Worm (Caenorhabditis elegans): ENCODE data around the gene smim-14.
A peak's percentile ranks its signal among the peaks of the same experiment; 100 is the strongest.

The smim-14 gene

DNA sequence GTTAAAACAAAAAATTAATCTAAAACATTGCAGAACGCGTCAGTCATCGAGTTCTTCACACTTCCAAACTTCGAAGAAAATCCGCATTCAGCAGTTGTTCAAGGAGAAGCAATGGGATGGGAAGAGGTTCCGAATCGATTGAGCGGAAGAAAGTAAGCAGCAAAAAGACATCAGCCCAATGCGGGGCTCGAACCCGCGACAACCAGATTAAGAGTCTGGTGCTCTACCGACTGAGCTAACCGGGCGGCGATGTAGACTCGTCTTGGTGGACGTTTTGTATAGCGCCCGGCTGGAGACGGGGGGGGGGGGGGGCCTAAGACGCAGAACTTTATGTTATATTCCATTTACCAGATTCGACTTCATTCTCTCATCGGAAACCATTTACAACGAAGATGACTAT lies 42.8 kb downstream of the smim-14 start:
- TF ChIP-seq dpl-1 (GFP tag; optimal IDR thresholded peaks at IDR 0.05) (no peak), nhr-237 (tag; optimal IDR thresholded peaks at IDR 0.05) (no peak), nhr-47 (tag; optimal IDR thresholded peaks at IDR 0.05) (no peak), sup-37 (GFP tag; optimal IDR thresholded peaks at IDR 0.05) (no peak), lin-13 (GFP tag; optimal IDR thresholded peaks at IDR 0.05) (no peak), lin-35 (GFP tag; optimal IDR thresholded peaks at IDR 0.05) (no peak), ces-1 (GFP tag; optimal IDR thresholded peaks at IDR 0.05) (no peak), efl-3 (GFP tag; optimal IDR thresholded peaks at IDR 0.05) (no peak), tlp-1 (tag; optimal IDR thresholded peaks at IDR 0.05) (no peak), dsc-1 (tag; optimal IDR thresholded peaks at IDR 0.05) (no peak)

DNA sequence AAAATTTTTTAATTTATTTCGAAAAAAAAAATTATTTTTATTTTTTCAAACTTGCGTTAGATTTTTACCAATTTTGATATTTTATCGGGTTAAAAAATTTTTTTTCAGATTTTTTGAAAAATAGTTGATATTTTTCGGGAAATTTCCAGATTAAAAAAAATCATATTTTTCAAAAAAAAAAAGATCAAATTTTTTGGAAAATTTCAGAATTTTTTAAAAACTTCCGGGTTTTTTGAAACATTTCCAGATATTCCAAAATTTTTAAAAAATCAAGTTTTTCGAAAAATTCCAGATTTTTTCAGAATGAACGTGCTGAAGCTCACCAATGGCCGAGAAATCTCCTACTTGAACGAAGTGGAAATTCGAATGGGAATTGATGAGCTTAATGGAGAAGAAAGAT lies 44.1 kb downstream of the smim-14 start, which contains the start of gene metl-18:
Gene metl-18 (plus strand): TSS at position 301 of the 400 bp plus-strand sequence.
- TF ChIP-seq efl-1 (optimal IDR thresholded peaks at IDR 0.05): no peak
- peak in 1 of 2 experiments; percentile 34 for TF ChIP-seq efl-1 (GFP tag; optimal IDR thresholded peaks at IDR 0.05 in 1 of 2)
- TF ChIP-seq Y116A8C.19 (tag; optimal IDR thresholded peaks at IDR 0.05; ENCODE audit: borderline replicate concordance): no peak

DNA sequence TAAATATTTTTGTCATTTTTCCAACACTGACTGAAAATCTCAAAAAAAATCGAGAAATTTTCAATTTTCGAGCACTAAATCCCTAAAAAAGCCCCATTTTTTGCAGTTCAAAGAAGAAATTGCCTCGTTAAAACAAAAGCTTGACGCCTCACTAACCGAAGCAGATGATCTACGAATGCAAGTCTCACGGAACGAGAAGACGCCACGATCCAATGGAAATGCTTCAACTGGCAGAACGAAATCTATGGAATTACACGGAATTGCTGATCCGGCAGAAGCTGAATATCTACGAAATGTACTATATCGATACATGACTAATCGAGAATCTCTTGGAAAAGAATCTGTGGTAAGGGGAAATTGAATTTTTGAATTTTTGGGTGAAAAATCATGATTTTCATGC lies 45.6 kb downstream of the smim-14 start:
- no peak for TF ChIP-seq lin-15B (tag; optimal IDR thresholded peaks at IDR 0.05)
- TF ChIP-seq sup-37 (GFP tag; optimal IDR thresholded peaks at IDR 0.05): no peak
- no peak for TF ChIP-seq ztf-11 (tag; optimal IDR thresholded peaks at IDR 0.05)
- no peak for TF ChIP-seq snu-23 (GFP tag; optimal IDR thresholded peaks at IDR 0.05)
- TF ChIP-seq lin-39 (tag; optimal IDR thresholded peaks at IDR 0.05): no peak
- no peak for TF ChIP-seq nhr-12 (tag; optimal IDR thresholded peaks at IDR 0.05)
- no peak for TF ChIP-seq ama-1 (optimal IDR thresholded peaks at IDR 0.05)
- no peak for TF ChIP-seq skn-1 (tag; optimal IDR thresholded peaks at IDR 0.05)

DNA sequence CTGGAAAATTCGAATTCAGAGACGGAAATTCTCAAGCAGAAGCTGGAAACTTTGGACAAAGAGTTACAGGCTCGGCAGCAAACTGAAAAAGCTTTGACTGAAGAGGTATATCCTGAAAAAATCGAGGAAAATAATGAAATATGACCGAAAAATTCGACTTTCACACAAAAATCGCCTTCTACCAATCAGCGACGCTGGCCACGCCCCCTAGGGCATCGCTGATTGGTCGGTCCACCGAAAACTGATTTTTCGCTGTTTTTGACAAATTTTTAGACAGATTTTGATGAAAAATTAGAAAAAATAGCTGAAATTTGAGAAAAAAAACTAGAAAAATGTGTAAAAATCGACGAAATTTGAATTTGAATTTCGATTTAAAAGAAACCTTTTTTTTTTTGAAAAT lies 50.6 kb downstream of the smim-14 start:
- TF ChIP-seq lin-35 (GFP tag; optimal IDR thresholded peaks at IDR 0.05) (no peak), unc-130 (tag; optimal IDR thresholded peaks at IDR 0.05) (no peak), C34B4.2 (tag; optimal IDR thresholded peaks at IDR 0.05) (no peak), unc-62 (GFP tag; optimal IDR thresholded peaks at IDR 0.05) (no peak), lin-13 (GFP tag; optimal IDR thresholded peaks at IDR 0.05) (no peak), efl-3 (GFP tag; optimal IDR thresholded peaks at IDR 0.05) (no peak), ceh-82 (tag; optimal IDR thresholded peaks at IDR 0.05) (no peak), elt-2 (tag; optimal IDR thresholded peaks at IDR 0.05) (no peak), fkh-10 (GFP tag; optimal IDR thresholded peaks at IDR 0.05) (no peak), sox-4 (tag; optimal IDR thresholded peaks at IDR 0.05) (no peak), zip-4 (GFP tag; optimal IDR thresholded peaks at IDR 0.05) (no peak)
